Fruit fly (Drosophila melanogaster): ENCODE data around the gene RpS19a.

dm6 chrX:16644535-16645131 lies 6.9 kb downstream of the RpS19a start:
- TF ChIP-seq sage (GFP tag; optimal IDR thresholded peaks at IDR 0.05) (no peak), pan (optimal IDR thresholded peaks at IDR 0.05) (no peak), Jra (GFP tag; optimal IDR thresholded peaks at IDR 0.05) (no peak), br (GFP tag; optimal IDR thresholded peaks at IDR 0.05) (no peak), fru (GFP tag; optimal IDR thresholded peaks at IDR 0.05) (no peak), Mio (GFP tag; optimal IDR thresholded peaks at IDR 0.05) (no peak), psq (GFP tag; optimal IDR thresholded peaks at IDR 0.05) (no peak)

Data from whole organism, wandering third instar larva.